Worm (Caenorhabditis elegans): ENCODE measurements around the gene cal-1.

cal-1 gene

DNA sequence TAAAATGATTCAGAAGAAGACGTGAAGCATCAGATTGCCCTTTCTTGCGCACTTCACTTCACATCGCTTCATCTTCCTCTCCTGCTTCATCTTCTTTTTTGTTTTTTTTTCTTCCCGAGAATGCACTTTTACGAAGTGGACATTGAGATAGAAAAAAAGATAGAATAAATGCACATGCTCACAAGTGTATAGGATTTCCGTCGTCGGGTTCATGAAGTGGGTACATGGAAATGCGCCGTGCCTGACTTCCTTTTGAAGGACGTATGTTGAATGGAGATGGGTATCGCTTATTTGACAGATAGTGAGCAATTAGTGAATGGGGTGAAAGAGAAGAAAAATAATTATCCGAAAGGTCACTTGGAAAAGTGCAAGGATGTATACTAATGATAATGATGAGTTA lies 13.1 kb upstream of the cal-1 start (continued):
- peak; percentile 67 for TF ChIP-seq ctbp-1 (GFP tag; IDR thresholded peaks at IDR 0.05)

- TF ChIP-seq zip-2 (tag; optimal IDR thresholded peaks at IDR 0.05) (no peak), nhr-11 (tag; optimal IDR thresholded peaks at IDR 0.05) (peak; percentile 65), F10B5.3 (tag; optimal IDR thresholded peaks at IDR 0.05) (no peak), dmd-9 (GFP tag; IDR thresholded peaks at IDR 0.05) (no peak), mdt-29 (GFP tag; IDR thresholded peaks at IDR 0.05) (no peak), R02D3.7 (tag; optimal IDR thresholded peaks at IDR 0.05) (no peak), dmd-8 (GFP tag; IDR thresholded peaks at IDR 0.05) (no peak), ZK546.5 (tag; optimal IDR thresholded peaks at IDR 0.05) (no peak), snpc-4 (tag; optimal IDR thresholded peaks at IDR 0.05) (no peak), lsy-2 (tag; optimal IDR thresholded peaks at IDR 0.05) (peak; percentile 18 to 76), nhr-76 (tag; optimal IDR thresholded peaks at IDR 0.05) (no peak), lin-1 (GFP tag; IDR thresholded peaks at IDR 0.05) (no peak), hlh-30 (tag; optimal IDR thresholded peaks at IDR 0.05; ENCODE audit: insufficient read depth) (peak; percentile 80), nhr-48 (tag; optimal IDR thresholded peaks at IDR 0.05) (peak; percentile 74), nhr-77 (tag; optimal IDR thresholded peaks at IDR 0.05) (peak; percentile 74), madf-5 (GFP tag; IDR thresholded peaks at IDR 0.05) (no peak), aha-1 (tag) (peak; percentile 86), gei-8 (GFP tag; optimal IDR thresholded peaks at IDR 0.05) (no peak), fos-1 (tag; optimal IDR thresholded peaks at IDR 0.05) (no peak), mes-2 (tag; optimal IDR thresholded peaks at IDR 0.05; ENCODE audit: poor library complexity, severe bottlenecking) (no peak), dmd-6 (GFP tag; IDR thresholded peaks at IDR 0.05) (peak; percentile 60), saeg-2 (GFP tag; IDR thresholded peaks at IDR 0.05) (no peak), lin-13 (GFP tag; optimal IDR thresholded peaks at IDR 0.05) (no peak), dve-1 (tag; optimal IDR thresholded peaks at IDR 0.05; ENCODE audit: insufficient read depth) (peak; percentile 75), hlh-11 (tag; optimal IDR thresholded peaks at IDR 0.05) (peak; percentile 70), arid-1 (GFP tag; conservative IDR thresholded peaks at IDR 0.05) (no peak), rbr-2 (tag; optimal IDR thresholded peaks at IDR 0.05) (peak; percentile 19), daf-12 (tag; optimal IDR thresholded peaks at IDR 0.05) (peak; percentile 30), nhr-25 (tag; optimal IDR thresholded peaks at IDR 0.05; ENCODE audit: borderline replicate concordance, insufficient read depth) (peak; percentile 71), F44E2.7 (GFP tag; IDR thresholded peaks at IDR 0.05) (no peak), fkh-10 (GFP tag; optimal IDR thresholded peaks at IDR 0.05) (no peak), zag-1 (tag; optimal IDR thresholded peaks at IDR 0.05) (no peak), snpc-1.2 (GFP tag; IDR thresholded peaks at IDR 0.05) (no peak), zfp-3 (GFP tag; conservative IDR thresholded peaks at IDR 0.05) (no peak), tra-1 (GFP tag; IDR thresholded peaks at IDR 0.05) (no peak), madf-9 (GFP tag; conservative IDR thresholded peaks at IDR 0.05) (no peak), lir-3 (tag; optimal IDR thresholded peaks at IDR 0.05) (no peak), nhr-10 (tag; optimal IDR thresholded peaks at IDR 0.05) (no peak), daf-19 (GFP tag; conservative IDR thresholded peaks at IDR 0.05) (no peak), set-16 (GFP tag; IDR thresholded peaks at IDR 0.05) (no peak), daf-16 (GFP tag; optimal IDR thresholded peaks at IDR 0.05) (no peak), daf-16 (tag; optimal IDR thresholded peaks at IDR 0.05) (peak; percentile 70), ama-1 (optimal IDR thresholded peaks at IDR 0.05) (no peak), egl-27 (tag; optimal IDR thresholded peaks at IDR 0.05) (no peak), duxl-1 (tag; optimal IDR thresholded peaks at IDR 0.05; ENCODE audit: poor library complexity) (no peak), T26A8.4 (GFP tag; IDR thresholded peaks at IDR 0.05) (no peak), zfp-2 (tag; optimal IDR thresholded peaks at IDR 0.05) (no peak), lin-29 (GFP tag; IDR thresholded peaks at IDR 0.05) (no peak), mep-1 (tag; optimal IDR thresholded peaks at IDR 0.05) (peak; percentile 64), mxl-3 (GFP tag; optimal IDR thresholded peaks at IDR 0.05) (peak; percentile 54), ctbp-1 (GFP tag; IDR thresholded peaks at IDR 0.05) (no peak)
Measured at ce11 chrV:12528919-12529318, 11.9 kb upstream of the cal-1 start.

All from whole organism, L4 larva.